Fruit fly (Drosophila melanogaster) whole organism, adult: Measurements from ENCODE around the gene nompC.
A peak's percentile ranks its signal among the peaks of the same experiment; 100 is the strongest.

Experiments
- CG14711 ChIP-seq: fragments of 200-800 bp; sonication (Bioruptor generic); optimal IDR thresholded peaks from 2 replicates; lab custom pipeline; 2018; ENCODE audit warnings: missing biosample characterization, mild to moderate bottlenecking, missing genetic modification characterization, moderate library complexity
- CG5204 ChIP-seq: fragments of 200-800 bp; sonication (Bioruptor generic); optimal IDR thresholded peaks from 2 replicates; lab custom pipeline; 2016; ENCODE audit warnings: missing biosample characterization, missing genetic modification characterization
- CG7101 ChIP-seq: fragments of 200-800 bp; sonication (Bioruptor generic); optimal IDR thresholded peaks from 2 replicates; lab custom pipeline; 2018; ENCODE audit warnings: missing biosample characterization, mild to moderate bottlenecking, missing genetic modification characterization, moderate library complexity
- Clk ChIP-seq: fragments of 200-800 bp; sonication (Bioruptor generic); optimal IDR thresholded peaks from 2 replicates; lab custom pipeline; 2017; ENCODE audit warnings: missing biosample characterization, missing genetic modification characterization
- Crg-1 ChIP-seq: fragments of 200-800 bp; sonication (Bioruptor generic); optimal IDR thresholded peaks from 2 replicates; lab custom pipeline; 2016; ENCODE audit warnings: missing biosample characterization, missing genetic modification characterization
- Mnt ChIP-seq: fragments of 200-800 bp; sonication (Bioruptor generic); optimal IDR thresholded peaks from 2 replicates; lab custom pipeline; 2016; ENCODE audit warnings: missing biosample characterization, mild to moderate bottlenecking, missing genetic modification characterization
- cic ChIP-seq: fragments of 200-800 bp; sonication (Bioruptor generic); optimal IDR thresholded peaks from 2 replicates; lab custom pipeline; 2017; ENCODE audit warnings: missing biosample characterization, mild to moderate bottlenecking, missing genetic modification characterization, moderate library complexity
- ovo ChIP-seq: fragments of 200-800 bp; sonication (Bioruptor generic); optimal IDR thresholded peaks from 2 replicates; lab custom pipeline; 2016; ENCODE audit warnings: missing biosample characterization, missing genetic modification characterization
- tj ChIP-seq: fragments of 200-800 bp; sonication (Bioruptor generic); optimal IDR thresholded peaks from 3 replicates; lab custom pipeline; 2017; ENCODE audit warnings: missing biosample characterization, mild to moderate bottlenecking, missing genetic modification characterization, moderate library complexity

DNA sequence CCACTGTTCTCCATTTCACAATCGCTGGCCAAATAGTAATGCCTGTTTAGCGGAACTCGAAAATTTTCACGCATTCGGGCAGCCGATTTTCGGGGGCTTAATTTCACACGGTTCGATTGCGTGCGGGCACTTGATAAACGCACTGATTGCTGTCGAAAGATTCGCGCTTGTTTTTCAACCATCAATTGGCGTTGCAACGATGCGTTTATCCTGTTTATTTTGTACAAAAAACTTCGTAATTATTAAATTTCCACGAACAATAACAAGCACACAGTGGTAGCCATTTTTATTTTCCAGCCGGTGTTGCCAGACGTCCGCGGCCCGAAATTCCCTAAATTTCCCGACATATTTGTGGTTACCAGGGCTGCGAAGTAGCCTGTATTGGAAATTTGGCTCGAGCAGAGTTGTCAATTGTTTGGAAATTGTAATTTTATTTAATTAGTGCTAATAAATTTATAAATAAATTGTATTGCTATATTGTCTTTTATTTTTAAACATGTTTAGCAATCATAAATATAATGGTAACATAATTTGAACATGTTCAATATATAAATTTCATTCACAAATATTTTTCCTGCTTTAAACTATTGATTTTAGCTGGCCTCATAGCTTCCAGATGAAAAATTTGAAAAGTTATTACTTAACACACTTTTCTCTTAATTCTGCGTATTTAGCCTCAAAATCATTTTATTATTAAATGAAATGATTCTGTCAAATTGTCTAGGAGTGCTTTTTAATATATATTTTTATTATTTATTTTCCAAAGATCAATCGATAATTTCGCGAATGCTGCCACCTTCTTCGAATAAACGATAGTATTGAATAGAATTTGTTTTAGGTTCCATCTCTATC, 19.4 kb upstream of the nompC start, which contains the start of the genes Ncoa6 and cype:
- peak; percentile 14 for TF ChIP-seq cic (GFP tag; lab: Kevin White, UChicago)
- peak; percentile 29 for TF ChIP-seq Mnt
- peak; percentile 80 for TF ChIP-seq CG7101 (tag; lab: Kevin White, UChicago)
- TF ChIP-seq ovo = peak; percentile 63
- TF ChIP-seq Clk (GFP tag; lab: Kevin White, UChicago) = no peak
- peak; percentile 91 for TF ChIP-seq CG14711 (tag; lab: Kevin White, UChicago)
- no peak for TF ChIP-seq CG5204 (GFP tag; lab: Kevin White, UChicago)
- TF ChIP-seq tj = peak; percentile 37
- TF ChIP-seq Crg-1 (GFP tag; lab: Kevin White, UChicago) = no peak
